Worm (Caenorhabditis elegans) whole organism, L3 larva: ENCODE results near the gene C49A9.1.

Experiments used
- R02D3.7 ChIP-seq: fragments of 150-350 bp; optimal IDR thresholded peaks from 2 replicates; lab custom pipeline; 2014; ENCODE audit warnings: missing biosample characterization, missing genetic modification characterization
- ZK546.5 ChIP-seq: sonication (generic microtip); optimal IDR thresholded peaks from 2 replicates; lab custom pipeline; 2017; ENCODE audit warnings: missing biosample characterization, missing genetic modification characterization
- ceh-16 ChIP-seq: sonication (generic microtip); optimal IDR thresholded peaks from 2 replicates; lab custom pipeline; 2017; ENCODE audit warnings: missing biosample characterization, missing genetic modification characterization
- ceh-28 ChIP-seq: fragments of 150-350 bp; optimal IDR thresholded peaks from 2 replicates; lab custom pipeline; 2014; ENCODE audit warnings: missing biosample characterization, missing genetic modification reagents, missing genetic modification characterization
- ceh-9 ChIP-seq: sonication (generic microtip); optimal IDR thresholded peaks from 2 replicates; lab custom pipeline; 2018; ENCODE audit warnings: missing biosample characterization, missing genetic modification characterization
- daf-12 ChIP-seq: fragments of 150-350 bp; optimal IDR thresholded peaks from 2 replicates; lab custom pipeline; 2014; ENCODE audit warnings: missing biosample characterization, missing genetic modification reagents, missing genetic modification characterization
- egl-5 ChIP-seq: fragments of 150-350 bp; optimal IDR thresholded peaks from 2 replicates; lab custom pipeline; 2017; ENCODE audit warnings: missing biosample characterization, missing genetic modification reagents, missing genetic modification characterization, inconsistent platforms
- elt-2 ChIP-seq: sonication (generic microtip); optimal IDR thresholded peaks from 2 replicates; lab custom pipeline; 2016; ENCODE audit warnings: missing genetic modification reagents, mild to moderate bottlenecking, missing genetic modification characterization, missing compliant biosample characterization
- elt-3 ChIP-seq, 3 experiments: fragments of 150-350 bp in 1 of 3; sonication (generic microtip) in 2 of 3; optimal IDR thresholded peaks; 2 replicates in 2 of 3; 4 replicates in 1 of 3; lab custom pipeline; 2014 to 2017; ENCODE audit warnings: missing biosample characterization in 3 of 3, missing genetic modification characterization in 3 of 3
- eor-1 ChIP-seq, 2 experiments: fragments of 150-350 bp; optimal IDR thresholded peaks; 2 replicates each; lab custom pipeline; 2014 to 2018; ENCODE audit warnings: missing biosample characterization in 2 of 2, missing genetic modification characterization in 2 of 2
- fkh-10 ChIP-seq: sonication (generic microtip); optimal IDR thresholded peaks from 2 replicates; lab custom pipeline; 2017; ENCODE audit warnings: missing biosample characterization, missing genetic modification reagents, missing genetic modification characterization
- fkh-2 ChIP-seq: fragments of 150-350 bp; optimal IDR thresholded peaks from 2 replicates; lab custom pipeline; 2014; ENCODE audit warnings: missing biosample characterization, missing genetic modification reagents, missing genetic modification characterization
- hmg-11 ChIP-seq: sonication (generic microtip); optimal IDR thresholded peaks from 2 replicates; lab custom pipeline; 2016; ENCODE audit warnings: missing genetic modification characterization, missing compliant biosample characterization
- jun-1 ChIP-seq: fragments of 150-350 bp; optimal IDR thresholded peaks from 2 replicates; lab custom pipeline; 2014; ENCODE audit warnings: missing biosample characterization, missing genetic modification reagents, missing genetic modification characterization
- lin-15B ChIP-seq: fragments of 150-350 bp; optimal IDR thresholded peaks from 2 replicates; lab custom pipeline; 2014; ENCODE audit warnings: missing biosample characterization, missing genetic modification characterization
- lin-39 ChIP-seq: fragments of 150-350 bp; optimal IDR thresholded peaks from 2 replicates; lab custom pipeline; 2018; ENCODE audit warnings: missing biosample characterization, missing genetic modification reagents, missing genetic modification characterization
- lsy-12 ChIP-seq: sonication (generic microtip); optimal IDR thresholded peaks from 2 replicates; lab custom pipeline; 2016; ENCODE audit warnings: mild to moderate bottlenecking, missing genetic modification characterization, missing compliant biosample characterization
- mml-1 ChIP-seq: fragments of 150-350 bp; sonication (generic microtip); optimal IDR thresholded peaks from 3 replicates; lab custom pipeline; 2014; ENCODE audit warnings: missing biosample characterization, missing genetic modification characterization
- nfya-1 ChIP-seq: sonication (generic microtip); optimal IDR thresholded peaks from 2 replicates; lab custom pipeline; 2017; ENCODE audit warnings: missing genetic modification characterization, mild to moderate bottlenecking, missing compliant biosample characterization, antibody characterized with exemption, moderate library complexity; ENCODE audit not compliant: insufficient read depth
- nhr-11 ChIP-seq: fragments of 150-350 bp; optimal IDR thresholded peaks from 2 replicates; lab custom pipeline; 2014; ENCODE audit warnings: missing biosample characterization, missing genetic modification characterization
- nhr-12 ChIP-seq: fragments of 150-350 bp; optimal IDR thresholded peaks from 2 replicates; lab custom pipeline; 2014; ENCODE audit warnings: missing biosample characterization, missing genetic modification characterization
- nhr-23 ChIP-seq: fragments of 150-350 bp; optimal IDR thresholded peaks from 2 replicates; lab custom pipeline; 2014; ENCODE audit warnings: missing biosample characterization, missing genetic modification reagents, missing genetic modification characterization
- nhr-237 ChIP-seq: fragments of 150-350 bp; optimal IDR thresholded peaks from 2 replicates; lab custom pipeline; 2014; ENCODE audit warnings: missing biosample characterization, missing genetic modification characterization
- nhr-25 ChIP-seq: sonication (generic microtip); optimal IDR thresholded peaks from 2 replicates; lab custom pipeline; 2017; ENCODE audit warnings: missing biosample characterization, missing genetic modification characterization
- nhr-28 ChIP-seq: fragments of 150-350 bp; optimal IDR thresholded peaks from 2 replicates; lab custom pipeline; 2014; ENCODE audit warnings: missing biosample characterization, missing genetic modification characterization
- nhr-43 ChIP-seq: sonication (generic microtip); optimal IDR thresholded peaks from 2 replicates; lab custom pipeline; 2016; ENCODE audit warnings: mild to moderate bottlenecking, missing genetic modification characterization, missing compliant biosample characterization; ENCODE audit not compliant: poor library complexity, severe bottlenecking
- nhr-77 ChIP-seq: fragments of 150-350 bp; optimal IDR thresholded peaks from 2 replicates; lab custom pipeline; 2014; ENCODE audit warnings: missing biosample characterization, missing genetic modification characterization
- pha-4 ChIP-seq: fragments of 150-350 bp; optimal IDR thresholded peaks from 2 replicates; lab custom pipeline; 2014; ENCODE audit warnings: missing biosample characterization, missing genetic modification reagents, missing genetic modification characterization
- pqm-1 ChIP-seq: fragments of 150-350 bp; optimal IDR thresholded peaks from 2 replicates; lab custom pipeline; 2017; ENCODE audit warnings: missing biosample characterization, missing genetic modification characterization, inconsistent platforms
- sea-2 ChIP-seq: fragments of 150-350 bp; sonication (generic microtip); optimal IDR thresholded peaks from 4 replicates; lab custom pipeline; 2014; ENCODE audit warnings: missing biosample characterization, missing genetic modification reagents, missing genetic modification characterization
- snpc-4 ChIP-seq: fragments of 150-350 bp; optimal IDR thresholded peaks from 2 replicates; lab custom pipeline; 2014; ENCODE audit warnings: missing biosample characterization, missing genetic modification characterization
- unc-62 ChIP-seq: fragments of 150-350 bp; sonication (generic microtip); optimal IDR thresholded peaks from 4 replicates; lab custom pipeline; 2014; ENCODE audit warnings: missing biosample characterization, missing genetic modification reagents, missing genetic modification characterization
- zag-1 ChIP-seq: fragments of 150-350 bp; optimal IDR thresholded peaks from 2 replicates; lab custom pipeline; 2014; ENCODE audit warnings: missing biosample characterization, missing genetic modification characterization
- ztf-11 ChIP-seq: fragments of 150-350 bp; optimal IDR thresholded peaks from 2 replicates; lab custom pipeline; 2014; ENCODE audit warnings: missing biosample characterization, missing genetic modification characterization

Gene C49A9.1

DNA sequence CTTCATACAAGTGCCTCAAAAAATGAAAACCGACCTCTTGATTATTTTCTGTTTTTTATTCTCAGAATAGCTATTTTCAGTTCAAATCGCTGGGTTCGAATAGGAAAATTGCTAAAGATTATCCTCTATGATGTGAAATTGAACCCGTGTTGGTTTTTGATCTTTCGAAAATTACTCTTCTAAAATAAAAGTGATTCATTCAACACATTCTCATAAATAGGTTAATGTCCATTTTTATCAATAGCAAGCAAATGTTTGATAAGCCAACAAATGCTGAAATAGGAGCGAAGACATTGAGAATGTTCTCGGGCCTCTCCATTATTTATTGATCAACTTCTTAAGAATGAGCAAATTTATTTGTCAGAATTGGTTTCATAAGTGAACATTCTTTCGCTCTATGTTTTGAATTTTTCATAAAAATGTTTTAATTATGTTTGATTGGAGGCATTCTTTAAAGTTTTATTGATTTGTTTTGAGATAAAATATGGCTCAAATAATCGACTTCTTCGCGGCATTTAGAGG is 4.8 kb downstream of the C49A9.1 start, which contains the start of gene F58F9.3:
TSS of gene F58F9.3 (plus strand) at position 472 of the 522 bp plus-strand sequence.
- TF ChIP-seq ceh-28 (tag; lab: Kevin White, UChicago): no peak
- TF ChIP-seq lsy-12: no peak
- no peak for TF ChIP-seq elt-3 (tag; optimal IDR thresholded peaks at IDR 0.05; lab: Kevin White, UChicago)
- peak; percentile 31 for TF ChIP-seq pha-4
- TF ChIP-seq ceh-16 (tag; lab: Kevin White, UChicago): no peak
- TF ChIP-seq elt-2 (tag; lab: Kevin White, UChicago): peak; percentile 74
- no peak for TF ChIP-seq jun-1
- TF ChIP-seq nhr-237 (tag; lab: Kevin White, UChicago): no peak
- TF ChIP-seq pqm-1 (tag; lab: Kevin White, UChicago): peak; percentile 81
- no peak for TF ChIP-seq nhr-43 (tag; lab: Kevin White, UChicago)
- TF ChIP-seq sea-2 (GFP tag; lab: Kevin White, UChicago): no peak
- no peak for TF ChIP-seq R02D3.7 (tag; lab: Kevin White, UChicago)
- no peak for TF ChIP-seq daf-12 (tag; lab: Kevin White, UChicago)
- TF ChIP-seq, all 47 proteins: peak for 3

DNA sequence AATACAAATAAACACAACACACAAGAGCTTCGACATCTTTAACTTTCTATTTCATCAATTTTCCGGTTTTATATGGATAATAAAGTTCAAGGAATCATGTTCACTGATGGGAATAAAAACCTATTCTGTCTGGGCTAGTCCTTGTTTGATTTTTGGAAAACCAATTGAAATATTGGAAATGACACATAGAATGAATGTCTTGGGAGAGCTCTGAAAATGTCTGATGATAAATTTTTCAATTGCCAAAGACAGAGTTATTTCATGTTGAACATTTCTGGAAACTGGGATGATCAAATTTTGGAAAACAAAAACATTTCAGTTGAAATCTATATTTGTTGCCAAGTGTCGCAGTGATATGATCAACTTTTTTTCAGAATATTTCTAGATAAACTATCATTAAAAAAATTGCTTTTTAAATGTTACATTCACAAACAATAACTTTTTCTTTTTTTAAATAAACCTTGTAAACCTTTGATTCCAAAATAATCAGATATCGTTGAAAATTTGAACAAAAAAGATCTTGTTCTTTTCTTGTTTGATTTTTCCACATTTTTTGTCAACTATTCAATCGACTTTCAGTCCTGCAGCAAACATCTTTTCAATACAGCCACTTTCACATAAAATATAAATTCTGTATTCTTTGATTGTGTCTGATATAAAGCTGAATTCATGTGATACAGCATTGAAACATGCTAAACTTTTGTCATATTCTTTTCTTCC is 9.7 kb downstream of the C49A9.1 start, which contains the start of the genes F58F9.6 and F58F9.8:
TSS of gene F58F9.6 (minus strand) at position 101 of the 720 bp plus-strand sequence.
TSS of gene F58F9.8 (plus strand) at position 670 of the 720 bp plus-strand sequence.
- TF ChIP-seq hmg-11: no peak
- no peak for TF ChIP-seq pha-4
- no peak for TF ChIP-seq nhr-28 (tag; lab: Kevin White, UChicago)
- no peak for TF ChIP-seq zag-1
- TF ChIP-seq pqm-1 (tag; lab: Kevin White, UChicago): no peak
- TF ChIP-seq lin-15B (tag; lab: Kevin White, UChicago): no peak
- TF ChIP-seq ceh-9: no peak
- TF ChIP-seq fkh-10 (GFP tag; lab: Kevin White, UChicago): no peak
- no peak for TF ChIP-seq snpc-4 (tag; lab: Kevin White, UChicago)
- no peak for TF ChIP-seq fkh-2 (tag; lab: Kevin White, UChicago)
- no peak for TF ChIP-seq nhr-23 (tag; lab: Kevin White, UChicago)
- no peak for TF ChIP-seq ztf-11 (tag; lab: Kevin White, UChicago)
- no peak for TF ChIP-seq elt-3 (tag; optimal IDR thresholded peaks at IDR 0.05; lab: Kevin White, UChicago)
- no peak for TF ChIP-seq sea-2 (GFP tag; lab: Kevin White, UChicago)
- no peak for TF ChIP-seq eor-1 (tag; optimal IDR thresholded peaks at IDR 0.05; lab: Kevin White, UChicago)
- TF ChIP-seq mml-1 (tag; lab: Kevin White, UChicago): no peak

DNA sequence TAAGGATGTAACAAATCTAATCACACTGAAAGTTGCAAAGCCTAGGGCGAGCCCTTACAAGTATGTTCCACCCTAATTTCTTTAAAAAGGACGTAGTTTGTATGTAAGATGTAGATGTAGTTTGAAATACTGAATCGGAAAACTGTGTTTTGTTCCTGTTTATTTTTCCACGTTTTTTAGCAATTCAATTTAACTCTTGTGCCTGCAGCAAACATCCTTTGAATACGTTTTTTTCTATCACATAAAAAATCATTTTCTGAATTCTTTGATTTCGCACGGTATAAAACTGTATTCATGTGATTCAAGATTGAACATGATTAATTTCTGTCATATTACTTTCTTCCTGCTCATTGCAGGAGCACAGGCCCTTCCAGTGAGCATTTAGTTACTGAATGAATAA is 12.0 kb downstream of the C49A9.1 start, which contains the start of gene F58F9.9:
TSS of gene F58F9.9 (plus strand) at position 301 of the 400 bp plus-strand sequence.
- TF ChIP-seq nhr-77 (tag; lab: Kevin White, UChicago) (no peak), egl-5 (tag; lab: Kevin White, UChicago) (no peak), nhr-25 (no peak), nfya-1 (tag; lab: Kevin White, UChicago) (no peak), fkh-10 (GFP tag; lab: Kevin White, UChicago) (no peak), ceh-9 (no peak), unc-62 (GFP tag; lab: Kevin White, UChicago) (no peak), fkh-2 (tag; lab: Kevin White, UChicago) (no peak), ceh-16 (tag; lab: Kevin White, UChicago) (no peak), pha-4 (no peak), lin-39 (tag; lab: Kevin White, UChicago) (no peak), nhr-12 (tag; lab: Kevin White, UChicago) (no peak), lsy-12 (no peak), nhr-23 (tag; lab: Kevin White, UChicago) (no peak), zag-1 (no peak), pqm-1 (tag; lab: Kevin White, UChicago) (no peak), mml-1 (tag; lab: Kevin White, UChicago) (no peak)

DNA sequence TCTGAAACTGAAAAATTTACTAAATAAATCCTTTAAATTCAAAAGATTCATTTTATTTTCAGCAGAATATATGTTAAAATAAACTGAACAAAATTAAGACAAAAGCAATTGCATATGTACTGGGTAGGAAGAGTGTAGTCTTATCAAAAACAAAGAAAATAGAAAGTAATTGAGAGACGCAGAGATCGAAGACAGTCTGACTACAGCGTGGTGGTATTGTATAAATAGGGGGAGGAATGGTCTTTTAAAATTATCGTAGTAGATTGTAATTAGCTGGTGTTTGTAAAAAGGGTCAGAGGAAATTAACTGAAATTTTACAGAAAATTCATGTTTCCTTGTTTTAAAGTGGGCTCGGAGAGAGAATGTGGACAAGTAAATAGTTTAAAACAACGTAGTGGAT is 20.5 kb downstream of the C49A9.1 start, which contains the start of gene acox-3:
TSS of gene acox-3 (minus strand) at position 7 of the 400 bp plus-strand sequence.
- TF ChIP-seq nhr-77 (tag; lab: Kevin White, UChicago) (no peak), pha-4 (peak; percentile 43), ZK546.5 (no peak), pqm-1 (tag; lab: Kevin White, UChicago) (peak; percentile 57), elt-2 (tag; lab: Kevin White, UChicago) (peak; percentile 77), nhr-11 (tag; lab: Kevin White, UChicago) (no peak), ceh-28 (tag; lab: Kevin White, UChicago) (peak; percentile 0)
